Fruit fly (Drosophila melanogaster) whole organism, larva: ENCODE results near the gene Eig71Ed.

ENCODE experiments used
- noc ChIP-seq: fragments of 200-800 bp; sonication (Bioruptor generic); optimal IDR thresholded peaks from 3 replicates; lab custom pipeline; 2019; ENCODE audit warnings: missing biosample characterization, mild to moderate bottlenecking, missing genetic modification characterization, moderate library complexity

Gene Eig71Ed

DNA sequence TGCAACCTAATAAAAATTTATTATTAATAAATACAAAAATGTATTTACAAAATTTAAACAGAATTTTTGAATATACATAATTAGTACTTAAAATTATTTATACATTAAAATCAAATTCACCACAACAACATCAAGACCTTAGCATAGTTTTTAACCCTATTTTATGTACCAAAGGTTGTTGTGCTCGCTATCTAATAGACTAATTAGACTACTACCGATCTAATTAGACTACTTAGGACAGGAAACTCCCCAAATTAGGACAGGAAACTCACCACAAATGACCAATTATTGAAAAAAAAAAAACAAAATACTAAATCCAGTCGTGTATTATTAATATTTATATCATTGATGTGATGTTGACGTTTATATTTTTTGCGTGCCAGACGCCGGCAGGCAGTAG lies 15.4 kb upstream of the Eig71Ed start:
- no peak for TF ChIP-seq noc (tag; lab: Kevin White, UChicago)

DNA sequence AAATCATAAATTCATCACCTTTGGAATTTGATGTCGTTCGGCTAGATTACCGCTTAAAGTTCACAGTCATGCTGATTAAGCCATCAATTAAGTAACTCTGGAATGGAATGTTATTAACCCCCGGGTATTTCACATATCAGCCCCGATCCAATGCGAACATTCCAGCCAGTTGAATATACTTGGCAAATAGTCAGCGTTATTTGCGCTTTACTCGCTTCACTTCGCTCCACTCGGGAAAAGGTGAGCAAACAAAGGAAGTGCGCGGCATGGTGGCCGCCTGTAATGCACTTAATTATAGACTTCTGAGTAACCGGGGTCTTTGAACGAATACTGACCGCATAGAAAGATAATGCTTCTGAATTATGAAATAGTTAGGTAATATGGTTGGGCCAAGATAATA lies 14.7 kb upstream of the Eig71Ed start:
- TF ChIP-seq noc (tag; lab: Kevin White, UChicago), result no peak

DNA sequence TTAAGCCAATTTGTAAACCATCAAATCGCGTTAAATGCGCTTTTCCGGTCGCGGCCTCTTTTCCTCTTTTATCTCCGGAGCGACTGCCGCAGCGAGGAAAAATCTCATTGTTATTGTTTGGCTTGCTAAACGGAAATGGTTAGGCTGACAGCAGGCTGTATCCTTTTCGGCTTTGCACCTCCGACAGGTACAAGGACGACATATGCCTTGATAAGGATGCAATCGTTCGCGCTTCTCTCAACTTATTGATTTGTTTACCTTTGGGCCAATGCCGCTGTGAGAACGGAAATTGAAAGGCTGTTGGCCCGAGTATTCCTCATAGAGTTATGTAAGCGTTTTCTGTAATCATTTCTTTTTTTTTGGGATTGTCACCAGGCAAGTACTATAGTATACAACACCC lies 13.8 kb upstream of the Eig71Ed start:
- no peak for TF ChIP-seq noc (tag; lab: Kevin White, UChicago)

DNA sequence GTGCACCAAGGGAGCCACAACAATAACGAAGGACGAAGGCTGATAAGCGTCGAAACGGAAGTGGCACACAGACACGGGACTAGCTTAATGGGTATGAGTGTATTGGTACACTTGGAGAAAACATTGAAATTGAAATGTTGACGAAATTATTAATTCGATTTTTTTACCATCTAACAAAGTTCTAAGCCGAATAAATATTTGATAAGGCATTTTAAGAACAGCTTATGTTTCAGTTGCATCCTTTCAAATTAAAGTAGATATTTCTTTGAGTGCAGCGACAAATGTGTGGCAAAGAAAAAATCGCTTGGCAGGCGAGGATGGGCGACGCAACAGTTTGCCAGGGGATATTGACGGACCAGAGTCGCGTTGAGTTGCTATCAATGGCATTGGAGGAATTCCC lies 12.4 kb upstream of the Eig71Ed start:
- no peak for TF ChIP-seq noc (tag; lab: Kevin White, UChicago)

DNA sequence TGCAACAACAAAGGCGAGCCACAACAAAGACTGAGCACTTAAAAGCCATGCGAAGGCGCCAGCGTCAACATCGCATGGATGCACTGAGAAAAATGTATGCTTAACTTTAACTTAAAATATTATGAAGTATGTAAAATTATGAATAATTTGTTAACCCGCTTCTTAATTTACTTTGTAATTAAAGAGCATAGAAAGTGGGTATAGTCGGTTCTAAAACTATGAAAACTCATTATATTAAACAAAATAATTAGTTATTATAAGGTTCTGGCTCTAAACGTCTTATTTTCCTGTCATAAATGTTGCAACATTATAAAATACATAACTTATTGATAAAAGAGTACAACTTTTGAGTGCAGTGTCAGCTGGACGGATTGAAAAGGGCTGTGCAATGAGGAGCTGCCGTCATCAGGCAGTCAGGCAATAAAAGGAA lies 10.7 kb upstream of the Eig71Ed start:
- TF ChIP-seq noc (tag; lab: Kevin White, UChicago), result no peak

DNA sequence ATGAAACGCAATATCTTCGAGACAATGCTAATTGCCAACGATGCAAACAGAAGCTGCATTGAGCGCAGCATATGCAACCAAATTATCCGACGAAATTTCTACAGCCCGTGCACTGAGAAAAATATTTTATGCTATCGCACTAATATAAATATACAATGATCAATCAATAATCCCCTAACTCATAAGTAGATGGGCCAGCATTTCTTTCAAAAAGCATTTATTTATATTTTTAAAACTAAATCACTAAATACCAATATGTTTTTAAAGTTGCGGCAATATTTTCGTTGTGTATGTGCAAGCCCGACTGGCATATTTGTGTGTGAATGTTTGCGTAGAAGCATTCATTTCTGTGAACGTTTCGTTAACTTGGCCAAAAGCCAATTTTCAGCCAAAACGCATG lies 6.2 kb upstream of the Eig71Ed start:
- TF ChIP-seq noc (tag; lab: Kevin White, UChicago), result no peak

DNA sequence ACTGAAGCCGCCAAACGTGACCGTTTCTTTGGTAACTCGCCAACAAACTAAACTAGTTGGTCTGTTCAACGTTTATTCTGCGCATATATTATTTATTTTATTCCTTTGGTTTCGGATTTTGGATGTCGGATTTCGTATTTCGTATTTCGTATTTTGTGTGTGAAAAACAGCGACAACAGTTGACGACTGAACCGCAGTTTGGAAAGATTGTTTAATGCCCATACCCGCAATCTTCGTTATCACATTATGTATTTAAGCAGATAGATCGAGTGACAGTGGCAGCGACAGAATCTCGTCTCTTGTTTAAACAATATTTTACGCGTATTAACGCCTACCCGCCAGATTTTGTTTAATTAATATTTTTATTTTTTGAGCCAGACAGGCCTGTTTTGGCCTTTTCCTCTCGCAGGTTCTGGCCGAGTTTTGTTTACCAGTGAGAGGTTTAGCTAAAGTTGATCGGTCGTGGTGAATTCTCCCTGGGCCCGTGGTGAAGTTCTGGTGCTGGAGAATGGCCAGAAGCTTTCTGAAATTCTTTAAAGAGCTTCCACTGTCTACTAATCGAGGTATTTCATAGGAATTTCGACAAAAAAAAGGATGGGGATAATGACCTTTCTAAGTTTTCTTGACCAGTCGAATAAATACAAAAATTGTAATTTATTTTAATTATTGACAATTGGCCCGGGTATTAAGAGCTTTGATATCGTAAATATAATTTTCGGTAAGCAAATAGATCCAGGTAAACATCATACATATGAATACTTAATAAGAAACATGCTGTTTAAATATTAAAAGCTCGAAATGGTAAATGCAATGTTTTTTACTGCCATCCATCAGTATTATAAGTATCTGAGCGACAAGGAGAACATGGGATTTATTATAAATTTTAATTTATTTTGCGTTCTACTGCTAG lies 4.4 kb upstream of the Eig71Ed start, which contains the start of the genes comm3 and CG43083:
Gene comm3, minus strand, starts transcription at position 51 of the 910 bp plus-strand sequence.
Gene CG43083, plus strand, starts transcription at position 860 of the 910 bp plus-strand sequence.
- no peak for TF ChIP-seq noc (tag; lab: Kevin White, UChicago)

DNA sequence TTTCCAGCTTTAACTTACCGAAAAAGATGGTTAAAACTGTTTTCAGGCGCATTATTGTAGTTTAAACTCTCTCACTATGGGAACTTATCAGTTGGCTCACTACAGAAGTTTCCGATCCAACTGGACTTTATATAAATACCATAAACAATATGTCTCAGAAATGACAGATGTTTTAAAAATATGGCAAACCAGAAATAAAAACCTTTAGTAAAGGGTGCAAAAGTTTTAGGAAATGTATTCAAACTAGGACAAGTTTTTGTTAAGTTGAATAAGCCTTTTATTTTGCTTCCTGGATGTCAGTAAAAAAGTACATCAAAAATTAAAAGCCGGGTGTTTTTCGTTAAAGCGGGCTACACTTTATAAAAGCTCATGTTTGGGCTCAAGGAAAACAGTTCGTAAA lies 2.8 kb upstream of the Eig71Ed start, which contains the start of the genes Eig71Ea and Eig71Eb:
Gene Eig71Ea, minus strand, starts transcription at position 101 of the 400 bp plus-strand sequence.
Gene Eig71Eb, plus strand, starts transcription at position 376 of the 400 bp plus-strand sequence.
- TF ChIP-seq noc (tag; lab: Kevin White, UChicago), result no peak

DNA sequence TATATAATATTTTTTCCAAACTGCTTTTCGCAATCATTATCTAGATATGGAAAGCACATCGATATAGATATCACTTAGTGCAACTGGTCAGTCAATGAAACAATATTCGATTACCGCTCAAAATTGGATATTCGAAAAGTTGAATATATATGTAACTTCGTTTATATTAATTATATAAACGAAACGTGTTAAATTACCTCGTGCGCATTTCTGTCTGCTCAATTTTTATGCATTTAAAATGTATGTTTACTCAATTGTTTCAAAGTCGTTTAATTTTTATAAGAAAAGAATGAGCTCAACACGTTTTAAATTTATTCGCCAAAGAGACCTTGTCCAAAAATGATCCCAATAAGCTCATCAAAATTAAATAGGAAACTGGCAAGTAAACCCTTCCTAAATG lies 1.8 kb upstream of the Eig71Ed start, which contains the start of gene CG43084:
Gene CG43084, plus strand, starts transcription at position 301 of the 400 bp plus-strand sequence.
- no peak for TF ChIP-seq noc (tag; lab: Kevin White, UChicago)

DNA sequence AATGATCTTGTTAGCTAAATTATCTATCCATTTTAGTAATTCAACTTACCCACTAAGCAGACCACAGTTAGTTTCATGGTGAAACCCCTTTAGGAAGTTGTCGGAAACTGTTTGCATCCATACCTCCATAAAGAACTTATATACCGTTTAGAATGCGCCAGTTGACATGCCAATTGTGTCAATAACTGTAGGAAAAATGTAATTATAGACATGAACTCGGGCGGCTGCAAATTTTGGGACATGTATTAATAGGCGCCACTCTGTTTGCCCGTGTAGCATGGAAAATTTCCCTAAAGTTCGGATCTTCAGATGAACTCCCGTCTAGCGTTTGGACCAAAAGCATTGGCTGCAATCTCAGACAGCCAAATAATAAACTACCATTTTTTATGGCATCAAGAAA lies 3.6 kb downstream of the Eig71Ed start, which contains the start of gene Eig71Ee:
Gene Eig71Ee, minus strand, starts transcription at position 101 of the 400 bp plus-strand sequence.
- TF ChIP-seq noc (tag; lab: Kevin White, UChicago), result no peak

DNA sequence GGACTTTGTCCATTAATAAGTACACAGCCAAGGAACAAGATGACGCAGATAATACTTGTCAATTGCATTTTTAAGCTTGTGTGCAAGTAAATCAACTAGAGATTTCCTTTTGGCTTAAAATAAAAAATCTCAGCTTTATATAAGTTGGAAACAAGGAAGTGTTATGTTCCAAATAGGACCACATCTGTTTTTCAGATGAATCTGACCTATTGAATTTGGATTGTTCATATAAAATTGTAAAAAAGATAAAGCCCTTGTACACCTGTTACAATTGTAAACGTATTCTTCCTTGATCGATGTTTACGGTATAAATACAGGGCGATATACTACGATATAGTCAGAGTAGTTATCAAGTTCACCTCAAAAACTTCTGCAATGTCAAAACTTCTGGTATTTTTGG lies 5.0 kb downstream of the Eig71Ed start, which contains the start of the genes Eig71Ef and Eig71Eg:
Gene Eig71Ef, minus strand, starts transcription at position 101 of the 400 bp plus-strand sequence.
Gene Eig71Eg, plus strand, starts transcription at position 339 of the 400 bp plus-strand sequence.
- TF ChIP-seq noc (tag; lab: Kevin White, UChicago), result no peak

DNA sequence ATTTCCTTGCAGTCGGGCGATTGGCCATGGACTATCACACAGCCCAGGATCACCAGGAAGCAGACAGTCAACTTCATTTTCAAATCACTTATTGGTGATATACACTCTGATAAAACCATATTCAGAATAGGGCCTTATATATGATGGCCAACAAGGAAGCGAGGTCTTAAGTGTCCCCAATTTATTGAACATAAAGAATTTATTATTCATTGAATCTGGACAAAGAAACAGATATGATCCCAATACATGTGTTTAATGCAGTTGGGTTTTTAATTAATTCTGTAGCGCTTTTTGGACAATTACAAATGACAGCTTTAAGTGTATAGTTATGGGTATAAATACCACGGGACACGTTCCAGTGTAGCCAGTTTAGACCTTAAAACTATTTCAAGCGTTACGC lies 7.0 kb downstream of the Eig71Ed start, which contains the start of the genes Eig71Eh and Eig71Ei:
Gene Eig71Eh, minus strand, starts transcription at position 101 of the 400 bp plus-strand sequence.
Gene Eig71Ei, plus strand, starts transcription at position 367 of the 400 bp plus-strand sequence.
- TF ChIP-seq noc (tag; lab: Kevin White, UChicago), result no peak

DNA sequence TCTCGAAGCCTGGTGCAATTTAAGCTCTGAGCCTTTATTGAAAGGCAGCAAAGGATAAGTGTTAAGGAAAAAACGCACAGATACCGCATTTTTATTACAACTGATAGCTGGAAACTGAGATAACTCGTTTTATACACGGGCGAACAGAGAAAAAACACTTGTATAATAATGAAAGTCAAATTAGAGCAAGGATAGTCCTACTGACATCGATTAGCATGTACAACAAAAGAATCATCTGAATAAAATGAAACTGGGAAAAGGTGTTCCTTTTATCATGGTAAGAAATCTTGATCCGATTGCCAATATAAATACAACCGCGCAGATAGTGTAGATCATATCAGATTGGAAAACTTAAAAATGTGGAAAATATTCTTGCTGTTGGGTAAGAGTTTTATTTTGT lies 8.6 kb downstream of the Eig71Ed start, which contains the start of the genes Eig71Ej and Eig71Ek:
Gene Eig71Ej, minus strand, starts transcription at position 101 of the 400 bp plus-strand sequence.
Gene Eig71Ek, plus strand, starts transcription at position 334 of the 400 bp plus-strand sequence.
- no peak for TF ChIP-seq noc (tag; lab: Kevin White, UChicago)

DNA sequence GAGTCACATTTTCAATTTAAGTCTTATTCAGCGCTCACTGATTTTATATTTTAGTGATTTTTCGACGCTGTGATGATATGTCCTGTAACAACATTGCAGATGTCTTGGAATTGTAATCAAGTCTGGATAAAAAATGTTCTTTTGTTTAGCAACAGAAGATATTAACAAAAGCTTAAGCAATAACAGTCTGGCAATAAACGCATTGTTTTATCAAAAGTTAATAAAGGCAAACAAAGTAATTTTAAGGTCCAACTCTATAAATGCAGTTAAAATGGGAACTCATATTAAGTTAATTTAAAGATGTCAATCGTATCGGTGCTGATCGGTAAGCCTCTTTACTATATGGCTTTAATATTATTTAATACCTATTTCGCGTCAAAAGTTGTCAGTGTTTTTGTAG lies 9.2 kb downstream of the Eig71Ed start, which contains the start of gene CG43082:
Gene CG43082, plus strand, starts transcription at position 301 of the 400 bp plus-strand sequence.
- no peak for TF ChIP-seq noc (tag; lab: Kevin White, UChicago)

DNA sequence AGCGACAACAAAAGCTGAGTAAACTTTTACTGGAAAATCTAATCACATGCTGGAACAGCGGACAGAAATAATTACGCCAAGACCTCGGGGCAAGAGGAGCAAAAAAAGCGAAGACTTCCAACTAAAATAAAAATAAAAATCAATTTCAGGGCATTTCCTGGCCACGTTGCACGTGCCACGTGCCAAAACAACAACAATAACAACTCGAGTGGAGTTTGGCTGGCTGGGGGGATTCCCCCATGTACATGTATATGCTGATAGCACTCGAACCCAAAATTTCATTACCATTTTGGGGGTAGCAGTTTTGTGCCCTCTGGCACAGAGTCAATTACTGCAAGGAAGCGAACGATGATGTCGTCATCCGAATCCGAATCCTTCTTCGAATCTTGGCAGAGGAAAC lies 10.2 kb downstream of the Eig71Ed start:
- TF ChIP-seq noc (tag; lab: Kevin White, UChicago), result no peak
